Worm (Caenorhabditis elegans) whole organism, L4 larva: ENCODE results near the gene aqp-2.

Experiments used
- arid-1 ChIP-seq: fragments of 200-800 bp; sonication (Bioruptor generic); conservative IDR thresholded peaks from 2 replicates; pipeline ENCODE4 v1.3.6; 2022; ENCODE audit warnings: missing genetic modification reagents, missing genetic modification characterization, missing compliant biosample characterization
- lin-13 ChIP-seq: fragments of 150-350 bp; optimal IDR thresholded peaks from 2 replicates; lab custom pipeline; 2014; ENCODE audit warnings: missing biosample characterization, missing genetic modification reagents, missing genetic modification characterization
- skn-1 ChIP-seq: fragments of 150-350 bp; optimal IDR thresholded peaks from 2 replicates; lab custom pipeline; 2014; ENCODE audit warnings: missing biosample characterization, missing genetic modification characterization

- TF ChIP-seq skn-1 (tag; lab: Kevin White, UChicago) (no peak), lin-13 (GFP tag; lab: Kevin White, UChicago) (no peak), arid-1 (GFP tag; lab: Robert Waterston, UW) (no peak)
These were observed 3.0 kb upstream of the aqp-2 start for ce11 chrII:9264689-9265278.
